Worm (Caenorhabditis elegans): ENCODE measurements around the gene lido-14.

Gene lido-14

DNA sequence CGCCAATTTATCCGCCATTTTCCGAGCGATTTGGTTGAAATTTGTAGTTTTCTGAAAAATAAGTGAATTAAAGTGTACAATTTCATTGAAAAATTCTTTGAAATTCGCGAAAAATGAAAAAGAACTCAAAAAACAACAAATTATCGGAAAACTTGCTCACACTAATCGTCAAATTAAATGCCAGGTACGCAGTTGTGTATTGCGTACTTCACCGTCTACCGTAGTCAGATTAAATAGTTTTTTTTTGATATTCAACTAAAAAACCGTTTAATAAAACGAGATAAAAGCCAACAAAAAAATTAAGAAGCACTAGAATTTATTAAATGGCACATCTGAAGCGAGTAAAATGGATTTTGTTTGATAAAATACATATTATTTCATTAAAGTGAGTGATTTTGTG is 14.0 kb upstream of the lido-14 start, which contains the start of gene bath-28:
bath-28 (minus strand) TSS at position 51 of the 400 bp plus-strand sequence.
- TF ChIP-seq W03F9.2 (tag; optimal IDR thresholded peaks at IDR 0.05) (no peak), him-1 (tag; optimal IDR thresholded peaks at IDR 0.05) (no peak), dao-5 (tag; optimal IDR thresholded peaks at IDR 0.05) (no peak)

DNA sequence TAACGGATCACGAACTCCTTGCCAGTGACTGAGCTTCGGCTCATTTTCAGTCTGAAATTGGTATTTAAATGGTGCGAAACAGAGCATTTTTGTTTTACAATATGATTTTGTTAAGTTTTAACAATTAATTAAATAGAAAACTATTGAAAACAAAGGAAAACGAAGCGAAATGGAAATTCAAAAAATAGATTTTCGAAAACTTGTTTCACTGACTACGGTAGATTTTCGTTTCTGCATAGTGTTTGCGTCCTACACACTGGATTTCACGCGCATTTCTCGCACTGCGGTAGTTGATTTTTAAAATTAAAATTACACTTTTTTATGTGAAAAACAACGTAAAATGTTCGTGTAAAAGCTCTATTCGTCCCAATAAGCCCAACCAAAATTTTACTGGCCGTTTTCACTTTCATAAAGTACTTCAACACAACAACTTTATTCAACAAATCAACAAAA is 12.6 kb upstream of the lido-14 start, which contains the start of gene bath-30:
bath-30 (minus strand) TSS at position 51 of the 453 bp plus-strand sequence.
- TF ChIP-seq W03F9.2 (tag; optimal IDR thresholded peaks at IDR 0.05) (no peak), him-1 (tag; optimal IDR thresholded peaks at IDR 0.05) (no peak), dao-5 (tag; optimal IDR thresholded peaks at IDR 0.05) (no peak)

DNA sequence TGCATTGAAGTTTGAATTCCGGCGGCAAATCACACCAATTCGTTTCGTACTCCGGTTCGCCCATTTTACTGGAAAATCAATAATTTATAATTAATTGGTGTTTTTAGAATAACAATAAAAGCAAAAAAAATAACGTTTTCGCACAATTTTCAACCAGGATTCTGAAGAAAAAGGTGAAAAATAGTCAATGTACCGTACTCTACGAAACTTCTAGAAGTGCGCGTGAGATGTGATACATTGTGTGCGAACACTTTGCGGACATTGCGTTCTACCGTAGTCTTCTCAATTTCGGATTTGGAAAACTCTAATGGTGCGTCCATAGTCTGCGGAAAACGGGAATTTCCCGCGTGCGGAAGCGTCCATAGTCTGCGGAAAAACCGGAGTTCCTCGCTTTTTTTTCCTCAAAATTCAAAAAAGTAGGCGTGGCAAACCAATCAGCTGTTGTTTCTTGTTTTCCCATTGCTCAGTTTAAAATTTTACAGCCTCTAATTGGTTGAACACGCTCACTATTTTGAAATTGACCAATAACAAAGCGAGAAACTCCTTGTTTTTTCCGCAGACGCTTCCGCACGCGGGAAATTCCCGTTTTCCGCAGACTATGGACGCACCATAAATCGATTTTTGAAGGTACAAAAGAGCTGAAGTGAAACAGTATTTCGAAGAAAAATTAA is 10.9 kb upstream of the lido-14 start, which contains the start of the genes F14D2.14 and bath-29:
F14D2.14 (minus strand) TSS at position 51 of the 671 bp plus-strand sequence.
bath-29 (plus strand) TSS at position 621 of the 671 bp plus-strand sequence.
- TF ChIP-seq dao-5 (tag; optimal IDR thresholded peaks at IDR 0.05): no peak
- no peak for TF ChIP-seq him-1 (tag; optimal IDR thresholded peaks at IDR 0.05)
- TF ChIP-seq W03F9.2 (tag; optimal IDR thresholded peaks at IDR 0.05): no peak

DNA sequence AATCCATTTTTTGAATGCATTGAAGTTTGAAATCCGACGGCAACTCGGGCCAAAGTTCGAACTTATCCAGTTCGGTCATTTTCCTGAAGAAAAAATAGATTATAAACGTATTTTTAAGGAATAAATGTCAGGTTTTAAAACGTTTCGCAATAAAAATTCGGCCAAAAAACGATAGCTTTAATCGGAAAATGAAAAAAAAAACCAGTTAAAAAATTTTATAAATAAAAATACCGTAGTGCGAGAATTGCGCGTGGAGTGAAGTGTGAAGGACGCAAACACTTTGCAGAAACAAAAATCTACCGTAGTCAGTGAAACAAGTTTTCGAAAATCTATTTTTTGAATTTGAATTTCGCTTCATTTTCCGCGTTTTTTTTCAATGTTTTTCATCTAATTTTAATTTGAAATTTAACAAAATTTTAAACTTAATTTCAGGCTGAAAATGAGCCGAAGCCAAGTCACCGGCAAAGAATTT is 9.1 kb upstream of the lido-14 start, which contains the start of gene F14D2.8:
F14D2.8 (minus strand) TSS at position 51 of the 472 bp plus-strand sequence.
- TF ChIP-seq dao-5 (tag; optimal IDR thresholded peaks at IDR 0.05): no peak
- no peak for TF ChIP-seq him-1 (tag; optimal IDR thresholded peaks at IDR 0.05)
- no peak for TF ChIP-seq W03F9.2 (tag; optimal IDR thresholded peaks at IDR 0.05)

DNA sequence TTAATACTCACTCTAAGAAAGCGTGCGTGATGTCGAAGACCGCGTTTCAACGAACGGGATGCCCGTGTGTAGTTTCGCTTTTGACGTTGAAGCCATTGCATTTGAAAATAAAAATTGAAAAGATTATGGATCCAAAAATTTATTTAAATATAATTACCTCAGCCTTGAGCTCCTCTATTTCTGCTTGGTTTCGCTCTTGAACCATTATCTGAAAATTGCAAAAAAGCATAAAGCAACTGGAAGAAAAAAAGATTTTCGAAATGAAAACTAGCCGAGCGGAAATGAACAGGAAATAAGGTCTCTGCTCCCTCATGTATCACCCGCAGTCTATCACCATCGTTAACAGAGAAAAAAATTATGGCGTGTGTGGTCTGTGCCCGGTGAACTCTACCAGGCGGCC is 8.2 kb downstream of the lido-14 start, which contains the start of gene Y49F6C.6:
Y49F6C.6 (minus strand) TSS at position 101 of the 400 bp plus-strand sequence.
- no peak for TF ChIP-seq dao-5 (tag; optimal IDR thresholded peaks at IDR 0.05)
- TF ChIP-seq W03F9.2 (tag; optimal IDR thresholded peaks at IDR 0.05): no peak
- TF ChIP-seq him-1 (tag; optimal IDR thresholded peaks at IDR 0.05): no peak

DNA sequence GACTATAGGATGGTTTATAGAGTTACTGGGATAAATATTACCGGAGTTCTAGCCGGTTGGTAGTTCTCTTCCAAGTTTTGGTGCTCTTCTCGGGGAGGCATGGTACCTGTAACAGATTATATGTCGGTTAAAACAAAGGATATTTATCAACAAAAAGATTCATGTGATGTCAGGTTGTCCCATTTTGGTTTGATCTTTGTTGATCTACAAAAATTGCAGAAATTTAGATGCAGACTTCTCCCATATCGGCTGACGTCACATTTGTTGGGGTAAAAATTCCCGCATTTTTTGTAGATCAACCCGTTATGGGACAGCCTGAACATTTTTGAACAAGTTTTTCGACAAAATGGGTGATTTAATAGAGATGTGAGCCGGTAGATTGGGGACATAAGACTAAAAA is 9.2 kb downstream of the lido-14 start, which contains the start of gene Y49F6C.7:
Y49F6C.7 (minus strand) TSS at position 101 of the 400 bp plus-strand sequence.
- TF ChIP-seq him-1 (tag; optimal IDR thresholded peaks at IDR 0.05) (no peak), dao-5 (tag; optimal IDR thresholded peaks at IDR 0.05) (no peak), W03F9.2 (tag; optimal IDR thresholded peaks at IDR 0.05) (no peak)

DNA sequence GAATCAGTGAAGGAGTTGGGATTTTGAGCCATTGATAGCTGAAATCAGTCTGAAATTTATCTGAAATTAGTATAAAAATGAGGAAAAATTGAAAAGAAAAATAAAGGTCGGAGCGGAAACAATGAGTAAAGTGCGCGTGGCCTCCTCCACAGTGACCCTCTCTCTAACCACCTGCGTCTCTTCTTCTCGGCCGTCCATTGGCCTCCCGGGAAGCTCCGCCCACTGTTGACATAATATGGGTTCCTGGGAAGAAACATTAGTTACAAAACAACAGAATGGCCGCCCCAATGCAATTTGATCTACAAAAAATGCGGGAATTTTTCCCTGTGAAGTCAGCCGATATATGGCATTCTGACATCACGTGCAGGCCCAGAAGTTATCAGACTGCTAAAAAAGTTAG is 11.1 kb downstream of the lido-14 start, which contains the start of gene Y49F6C.8:
Y49F6C.8 (minus strand) TSS at position 51 of the 400 bp plus-strand sequence.
- no peak for TF ChIP-seq him-1 (tag; optimal IDR thresholded peaks at IDR 0.05)
- no peak for TF ChIP-seq dao-5 (tag; optimal IDR thresholded peaks at IDR 0.05)
- no peak for TF ChIP-seq W03F9.2 (tag; optimal IDR thresholded peaks at IDR 0.05)

DNA sequence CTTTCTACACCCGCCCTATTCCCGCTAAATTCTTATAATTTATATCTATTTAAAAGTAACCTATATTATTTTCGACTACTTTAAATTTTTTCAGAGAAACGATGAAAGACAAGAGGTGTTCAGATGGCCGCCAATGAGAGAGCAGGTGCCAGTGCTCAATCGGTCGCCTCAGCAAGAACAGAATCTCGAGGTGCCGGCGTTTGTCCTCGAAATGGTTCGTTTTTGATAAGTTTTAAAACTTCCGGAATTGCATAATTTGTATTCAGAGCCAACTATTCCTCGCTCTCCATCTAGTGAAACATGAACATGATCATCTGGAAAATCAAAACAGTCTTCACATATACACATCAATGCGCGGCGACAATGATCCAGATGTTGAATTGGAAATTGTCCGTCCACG is 12.1 kb downstream of the lido-14 start, which contains the start of gene bath-23:
bath-23 (plus strand) TSS at position 301 of the 400 bp plus-strand sequence.
- no peak for TF ChIP-seq him-1 (tag; optimal IDR thresholded peaks at IDR 0.05)
- TF ChIP-seq W03F9.2 (tag; optimal IDR thresholded peaks at IDR 0.05): no peak
- no peak for TF ChIP-seq dao-5 (tag; optimal IDR thresholded peaks at IDR 0.05)

DNA sequence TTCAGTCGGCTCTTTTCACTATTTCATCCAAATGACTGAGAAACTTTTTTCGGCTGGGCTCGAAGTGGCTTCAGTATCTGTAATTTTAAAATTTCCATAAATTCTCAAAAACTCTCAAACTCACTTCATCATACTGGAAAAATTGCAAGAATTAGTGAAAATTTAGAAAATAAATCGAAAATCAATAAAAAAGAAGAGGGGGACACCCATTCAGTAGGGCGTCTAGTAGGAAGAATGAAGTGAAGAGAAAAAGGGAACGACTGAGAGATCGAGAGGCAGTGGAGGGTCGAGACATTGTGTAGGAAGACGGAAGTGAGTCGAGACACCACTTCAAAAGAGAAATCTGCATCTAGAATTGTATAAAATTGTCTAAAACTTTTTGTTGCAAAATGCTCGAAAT is 14.9 kb downstream of the lido-14 start:
- no peak for TF ChIP-seq him-1 (tag; optimal IDR thresholded peaks at IDR 0.05)
- no peak for TF ChIP-seq dao-5 (tag; optimal IDR thresholded peaks at IDR 0.05)
- TF ChIP-seq W03F9.2 (tag; optimal IDR thresholded peaks at IDR 0.05): no peak

DNA sequence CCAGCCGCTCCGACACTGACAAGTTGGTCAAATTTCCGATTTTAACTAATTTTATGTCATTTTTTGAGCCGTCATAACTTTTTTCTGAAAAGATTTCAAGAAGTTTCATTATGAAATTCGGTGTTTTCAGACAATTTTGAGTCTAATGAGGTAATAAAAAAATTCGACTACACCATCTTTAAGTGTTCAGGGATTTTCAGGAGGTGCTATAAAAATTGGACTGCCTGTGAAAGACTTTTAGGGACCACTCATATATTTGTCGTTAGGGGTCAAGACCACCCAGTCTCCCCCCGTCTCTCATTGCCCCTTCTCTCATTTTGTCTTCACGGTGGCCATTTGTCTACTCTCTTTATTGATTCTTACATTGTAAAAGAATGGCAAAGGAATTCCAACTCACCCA is 15.8 kb downstream of the lido-14 start, which contains the start of gene bath-10:
bath-10 (plus strand) TSS at position 301 of the 400 bp plus-strand sequence.
- TF ChIP-seq dao-5 (tag; optimal IDR thresholded peaks at IDR 0.05): no peak
- no peak for TF ChIP-seq W03F9.2 (tag; optimal IDR thresholded peaks at IDR 0.05)
- TF ChIP-seq him-1 (tag; optimal IDR thresholded peaks at IDR 0.05): no peak

DNA sequence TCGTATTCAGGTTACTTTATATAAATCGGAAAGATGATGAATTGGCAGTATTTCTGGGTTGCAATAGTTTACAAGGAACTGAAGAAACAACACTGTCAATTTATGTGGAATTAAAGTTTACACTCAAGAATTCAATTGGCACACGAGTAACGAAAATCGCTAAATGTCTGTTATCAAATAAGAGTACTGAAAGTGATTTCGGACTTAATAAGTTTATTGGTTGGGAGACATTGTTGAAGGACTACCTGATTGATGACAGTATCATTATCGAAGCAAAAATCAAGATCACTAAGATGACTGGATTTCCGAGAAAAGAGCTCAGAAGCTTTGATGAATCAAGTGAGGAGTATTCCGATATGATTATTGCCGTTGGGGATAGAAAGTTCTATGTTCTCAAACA is 16.4 kb downstream of the lido-14 start:
- TF ChIP-seq him-1 (tag; optimal IDR thresholded peaks at IDR 0.05) (no peak), W03F9.2 (tag; optimal IDR thresholded peaks at IDR 0.05) (no peak), dao-5 (tag; optimal IDR thresholded peaks at IDR 0.05) (no peak)

DNA sequence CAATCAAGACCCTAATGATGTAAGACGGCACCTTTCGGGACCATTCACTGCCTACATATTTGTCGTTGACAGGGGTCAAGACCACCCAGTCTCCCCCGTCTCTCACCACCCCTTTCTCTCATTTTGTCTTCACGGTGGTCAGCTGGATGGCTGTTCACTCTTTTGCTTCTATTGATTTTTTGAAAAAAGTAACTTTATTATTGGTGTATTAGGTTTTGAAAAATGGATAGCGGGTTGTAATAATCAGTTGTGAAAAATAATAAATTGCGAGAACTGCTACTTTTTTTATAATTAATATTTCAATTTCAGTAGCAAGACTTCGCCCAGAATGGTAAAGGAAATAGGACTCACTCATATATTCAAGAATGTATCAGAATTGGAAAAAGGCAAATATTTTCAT is 17.9 kb downstream of the lido-14 start, which contains the start of gene bath-9:
bath-9 (plus strand) TSS at position 301 of the 400 bp plus-strand sequence.
- TF ChIP-seq dao-5 (tag; optimal IDR thresholded peaks at IDR 0.05) (no peak), him-1 (tag; optimal IDR thresholded peaks at IDR 0.05) (no peak), W03F9.2 (tag; optimal IDR thresholded peaks at IDR 0.05) (no peak)

DNA sequence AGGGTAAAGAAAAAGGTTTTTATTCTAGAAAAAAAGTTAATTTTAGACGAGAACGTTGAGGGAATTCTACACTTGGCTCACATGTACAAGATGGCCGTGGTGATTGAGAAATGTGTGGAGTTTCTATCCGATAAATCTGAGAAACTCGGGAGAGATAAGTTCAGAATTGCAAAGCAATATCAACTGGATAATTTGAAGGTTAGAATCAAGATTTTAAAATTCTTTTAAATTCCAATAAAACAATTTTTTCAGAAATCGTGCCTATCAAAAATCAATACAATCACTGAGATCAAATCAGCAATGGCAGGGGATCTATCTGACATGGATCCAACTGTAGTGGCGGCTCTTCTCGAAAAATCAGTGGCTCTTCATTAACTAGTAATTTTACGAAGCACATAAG is 19.3 kb downstream of the lido-14 start, which contains the start of gene Y49F6C.2:
Y49F6C.2 (plus strand) TSS at position 301 of the 400 bp plus-strand sequence.
- TF ChIP-seq W03F9.2 (tag; optimal IDR thresholded peaks at IDR 0.05) (no peak), dao-5 (tag; optimal IDR thresholded peaks at IDR 0.05) (no peak), him-1 (tag; optimal IDR thresholded peaks at IDR 0.05) (no peak)

DNA sequence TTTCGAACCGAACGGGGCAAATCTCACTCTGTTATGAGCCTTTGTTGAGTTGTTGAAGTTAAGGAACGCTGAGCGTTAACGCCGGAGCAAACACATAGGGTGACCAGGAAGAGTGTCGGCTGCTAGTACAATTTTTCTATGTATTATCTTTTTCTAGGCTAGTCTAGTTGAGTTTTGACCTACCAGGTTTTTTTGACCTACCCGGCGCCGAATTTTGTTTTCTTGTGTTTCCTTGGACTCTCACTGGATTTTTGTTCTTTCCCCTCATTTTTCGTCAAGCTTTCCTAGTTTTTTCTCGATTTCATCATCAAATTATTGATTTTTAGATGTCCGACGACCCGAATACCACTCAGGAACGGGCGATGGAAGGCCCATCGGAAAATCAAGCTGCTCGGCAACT is 22.6 kb downstream of the lido-14 start, which contains the start of gene T06D4.1:
T06D4.1 (plus strand) TSS at position 321 of the 400 bp plus-strand sequence.
- no peak for TF ChIP-seq him-1 (tag; optimal IDR thresholded peaks at IDR 0.05)
- TF ChIP-seq dao-5 (tag; optimal IDR thresholded peaks at IDR 0.05): no peak
- no peak for TF ChIP-seq W03F9.2 (tag; optimal IDR thresholded peaks at IDR 0.05)

Measured in whole organism, L4/young adult.